Worm (Caenorhabditis elegans) whole organism, L4/young adult: ENCODE data around the gene F42F12.11.

ENCODE experiments used
- W03F9.2 ChIP-seq: fragments of 150-350 bp; optimal IDR thresholded peaks from 2 replicates; lab custom pipeline; 2014; ENCODE audit warnings: missing biosample characterization, missing genetic modification characterization
- dao-5 ChIP-seq: sonication (generic microtip); optimal IDR thresholded peaks from 2 replicates; lab custom pipeline; 2016; ENCODE audit warnings: missing genotype, missing genetic modification characterization, moderate library complexity, missing compliant biosample characterization
- him-1 ChIP-seq: sonication (generic microtip); optimal IDR thresholded peaks from 2 replicates; lab custom pipeline; 2016; ENCODE audit warnings: missing genotype, missing genetic modification reagents, missing genetic modification characterization, missing compliant biosample characterization

ce11 chrX:12306565-12306964, 40.3 kb upstream of the F42F12.11 start, which contains the start of gene phf-32:
- TF ChIP-seq W03F9.2 (tag; lab: Kevin White, UChicago) (no peak), him-1 (tag; lab: Kevin White, UChicago) (no peak), dao-5 (tag; lab: Kevin White, UChicago) (no peak)
